Worm (Caenorhabditis elegans) whole organism, L3 larva: ENCODE data around the gene str-25.
A peak's percentile ranks its signal among the peaks of the same experiment; 100 is the strongest.

ENCODE experiments used
- ZK546.5 ChIP-seq: sonication (generic microtip); optimal IDR thresholded peaks from 2 replicates; lab custom pipeline; 2017; ENCODE audit warnings: missing biosample characterization, missing genetic modification characterization
- aly-2 ChIP-seq: fragments of 150-350 bp; optimal IDR thresholded peaks from 2 replicates; lab custom pipeline; 2014; ENCODE audit warnings: missing biosample characterization, missing genetic modification characterization
- ama-1 ChIP-seq: fragments of 150-350 bp; optimal IDR thresholded peaks from 2 replicates; lab custom pipeline; 2018
- ceh-82 ChIP-seq: fragments of 150-350 bp; optimal IDR thresholded peaks from 2 replicates; lab custom pipeline; 2014; ENCODE audit warnings: missing biosample characterization, missing genetic modification characterization
- ceh-9 ChIP-seq: sonication (generic microtip); optimal IDR thresholded peaks from 2 replicates; lab custom pipeline; 2018; ENCODE audit warnings: missing biosample characterization, missing genetic modification characterization
- daf-12 ChIP-seq: fragments of 150-350 bp; optimal IDR thresholded peaks from 2 replicates; lab custom pipeline; 2014; ENCODE audit warnings: missing biosample characterization, missing genetic modification reagents, missing genetic modification characterization
- egl-27 ChIP-seq: sonication (generic microtip); optimal IDR thresholded peaks from 4 replicates; lab custom pipeline; 2017; ENCODE audit warnings: missing biosample characterization, missing genetic modification reagents, missing genetic modification characterization
- elt-1 ChIP-seq: fragments of 150-350 bp; optimal IDR thresholded peaks from 2 replicates; lab custom pipeline; 2014; ENCODE audit warnings: missing biosample characterization, missing genetic modification characterization
- elt-2 ChIP-seq: sonication (generic microtip); optimal IDR thresholded peaks from 2 replicates; lab custom pipeline; 2016; ENCODE audit warnings: missing genetic modification reagents, mild to moderate bottlenecking, missing genetic modification characterization, missing compliant biosample characterization
- eor-1 ChIP-seq, 2 experiments: fragments of 150-350 bp; optimal IDR thresholded peaks; 2 replicates each; lab custom pipeline; 2014 to 2018; ENCODE audit warnings: missing biosample characterization in 2 of 2, missing genetic modification characterization in 2 of 2
- fkh-10 ChIP-seq: sonication (generic microtip); optimal IDR thresholded peaks from 2 replicates; lab custom pipeline; 2017; ENCODE audit warnings: missing biosample characterization, missing genetic modification reagents, missing genetic modification characterization
- fkh-2 ChIP-seq: fragments of 150-350 bp; optimal IDR thresholded peaks from 2 replicates; lab custom pipeline; 2014; ENCODE audit warnings: missing biosample characterization, missing genetic modification reagents, missing genetic modification characterization
- fos-1 ChIP-seq: fragments of 150-350 bp; optimal IDR thresholded peaks from 2 replicates; lab custom pipeline; 2014; ENCODE audit warnings: missing biosample characterization, missing genetic modification characterization
- hmg-11 ChIP-seq: sonication (generic microtip); optimal IDR thresholded peaks from 2 replicates; lab custom pipeline; 2016; ENCODE audit warnings: missing genetic modification characterization, missing compliant biosample characterization
- jun-1 ChIP-seq: fragments of 150-350 bp; optimal IDR thresholded peaks from 2 replicates; lab custom pipeline; 2014; ENCODE audit warnings: missing biosample characterization, missing genetic modification reagents, missing genetic modification characterization
- lin-15B ChIP-seq: fragments of 150-350 bp; optimal IDR thresholded peaks from 2 replicates; lab custom pipeline; 2014; ENCODE audit warnings: missing biosample characterization, missing genetic modification characterization
- lin-39 ChIP-seq: fragments of 150-350 bp; optimal IDR thresholded peaks from 2 replicates; lab custom pipeline; 2018; ENCODE audit warnings: missing biosample characterization, missing genetic modification reagents, missing genetic modification characterization
- lsy-12 ChIP-seq: sonication (generic microtip); optimal IDR thresholded peaks from 2 replicates; lab custom pipeline; 2016; ENCODE audit warnings: mild to moderate bottlenecking, missing genetic modification characterization, missing compliant biosample characterization
- mdl-1 ChIP-seq: fragments of 150-350 bp; optimal IDR thresholded peaks from 2 replicates; lab custom pipeline; 2014; ENCODE audit warnings: missing biosample characterization, missing genetic modification characterization
- nfya-1 ChIP-seq: sonication (generic microtip); optimal IDR thresholded peaks from 2 replicates; lab custom pipeline; 2017; ENCODE audit warnings: missing genetic modification characterization, mild to moderate bottlenecking, missing compliant biosample characterization, antibody characterized with exemption, moderate library complexity; ENCODE audit not compliant: insufficient read depth
- nhr-11 ChIP-seq: fragments of 150-350 bp; optimal IDR thresholded peaks from 2 replicates; lab custom pipeline; 2014; ENCODE audit warnings: missing biosample characterization, missing genetic modification characterization
- nhr-12 ChIP-seq: fragments of 150-350 bp; optimal IDR thresholded peaks from 2 replicates; lab custom pipeline; 2014; ENCODE audit warnings: missing biosample characterization, missing genetic modification characterization
- nhr-23 ChIP-seq: fragments of 150-350 bp; optimal IDR thresholded peaks from 2 replicates; lab custom pipeline; 2014; ENCODE audit warnings: missing biosample characterization, missing genetic modification reagents, missing genetic modification characterization
- nhr-25 ChIP-seq: sonication (generic microtip); optimal IDR thresholded peaks from 2 replicates; lab custom pipeline; 2017; ENCODE audit warnings: missing biosample characterization, missing genetic modification characterization
- nhr-76 ChIP-seq: fragments of 150-350 bp; sonication (generic microtip); optimal IDR thresholded peaks from 5 replicates; lab custom pipeline; 2014; ENCODE audit warnings: missing biosample characterization, missing genetic modification characterization
- nhr-77 ChIP-seq: fragments of 150-350 bp; optimal IDR thresholded peaks from 2 replicates; lab custom pipeline; 2014; ENCODE audit warnings: missing biosample characterization, missing genetic modification characterization
- pha-4 ChIP-seq: fragments of 150-350 bp; optimal IDR thresholded peaks from 2 replicates; lab custom pipeline; 2014; ENCODE audit warnings: missing biosample characterization, missing genetic modification reagents, missing genetic modification characterization
- pqm-1 ChIP-seq: fragments of 150-350 bp; optimal IDR thresholded peaks from 2 replicates; lab custom pipeline; 2017; ENCODE audit warnings: missing biosample characterization, missing genetic modification characterization, inconsistent platforms
- sea-2 ChIP-seq: fragments of 150-350 bp; sonication (generic microtip); optimal IDR thresholded peaks from 4 replicates; lab custom pipeline; 2014; ENCODE audit warnings: missing biosample characterization, missing genetic modification reagents, missing genetic modification characterization
- skn-1 ChIP-seq: fragments of 150-350 bp; optimal IDR thresholded peaks from 2 replicates; lab custom pipeline; 2014; ENCODE audit warnings: missing biosample characterization, missing genetic modification characterization
- snpc-4 ChIP-seq: fragments of 150-350 bp; optimal IDR thresholded peaks from 2 replicates; lab custom pipeline; 2014; ENCODE audit warnings: missing biosample characterization, missing genetic modification characterization
- tbx-2 ChIP-seq: sonication (generic microtip); optimal IDR thresholded peaks from 2 replicates; lab custom pipeline; 2016; ENCODE audit warnings: mild to moderate bottlenecking, missing genetic modification characterization, missing compliant biosample characterization
- unc-39 ChIP-seq: sonication (generic microtip); optimal IDR thresholded peaks from 4 replicates; lab custom pipeline; 2017; ENCODE audit warnings: missing biosample characterization, missing genetic modification characterization
- unc-62 ChIP-seq: fragments of 150-350 bp; sonication (generic microtip); optimal IDR thresholded peaks from 4 replicates; lab custom pipeline; 2014; ENCODE audit warnings: missing biosample characterization, missing genetic modification reagents, missing genetic modification characterization
- zag-1 ChIP-seq: fragments of 150-350 bp; optimal IDR thresholded peaks from 2 replicates; lab custom pipeline; 2014; ENCODE audit warnings: missing biosample characterization, missing genetic modification characterization
- ztf-11 ChIP-seq: fragments of 150-350 bp; optimal IDR thresholded peaks from 2 replicates; lab custom pipeline; 2014; ENCODE audit warnings: missing biosample characterization, missing genetic modification characterization
- ztf-4 ChIP-seq: fragments of 150-350 bp; optimal IDR thresholded peaks from 2 replicates; lab custom pipeline; 2014; ENCODE audit warnings: missing biosample characterization, missing genetic modification characterization

Gene str-25

ce11 chrV:16143066-16143581 lies 27.6 kb downstream of the str-25 start, which contains the start of gene fbxa-88:
Gene fbxa-88 (minus strand): TSS chrV:16143116.
- TF ChIP-seq egl-27 (tag; lab: Kevin White, UChicago) (no peak), elt-2 (peak; percentile 80), pqm-1 (tag; lab: Kevin White, UChicago) (peak; percentile 58), skn-1 (tag; lab: Kevin White, UChicago) (peak; percentile 15), nhr-77 (tag; lab: Kevin White, UChicago) (no peak)

DNA sequence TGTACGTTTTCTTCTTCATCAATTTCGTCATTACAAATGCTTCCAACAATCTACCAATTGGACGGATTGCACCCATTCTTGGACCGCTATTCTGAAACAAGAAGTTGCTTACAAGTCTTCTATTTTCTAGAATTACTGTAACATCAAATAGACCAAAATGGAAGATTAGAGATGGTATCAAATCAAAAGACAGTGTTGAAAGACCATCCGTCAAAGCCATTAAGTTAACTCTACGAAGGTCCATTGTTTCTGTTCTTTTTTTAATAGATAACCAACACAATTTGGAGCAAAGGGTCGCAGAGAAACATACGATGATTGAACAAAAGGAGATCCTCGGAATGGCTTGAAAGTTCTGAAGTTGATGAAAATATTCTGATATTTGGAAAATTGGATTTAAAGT lies 29.5 kb downstream of the str-25 start:
- no peak for TF ChIP-seq unc-62 (GFP tag; lab: Kevin White, UChicago)
- TF ChIP-seq ceh-82 (tag; lab: Kevin White, UChicago) = no peak
- no peak for TF ChIP-seq sea-2 (GFP tag; lab: Kevin White, UChicago)
- no peak for TF ChIP-seq snpc-4 (tag; lab: Kevin White, UChicago)
- no peak for TF ChIP-seq unc-39 (tag; lab: Kevin White, UChicago)
- TF ChIP-seq nhr-12 = no peak
- no peak for TF ChIP-seq aly-2
- TF ChIP-seq nhr-11 (tag; lab: Kevin White, UChicago) = no peak
- TF ChIP-seq ZK546.5 (tag; lab: Kevin White, UChicago) = no peak
- TF ChIP-seq fos-1 (tag; lab: Kevin White, UChicago) = no peak
- TF ChIP-seq ama-1 (lab: Kevin White, UChicago) = no peak
- TF ChIP-seq pqm-1 (tag; lab: Kevin White, UChicago) = no peak
- no peak for TF ChIP-seq nfya-1 (tag; lab: Kevin White, UChicago)
- TF ChIP-seq fkh-10 (GFP tag; lab: Kevin White, UChicago) = no peak
- TF ChIP-seq jun-1 (tag; lab: Kevin White, UChicago) = no peak
- TF ChIP-seq tbx-2 (tag; lab: Kevin White, UChicago) = no peak
- no peak for TF ChIP-seq nhr-76 (tag; lab: Kevin White, UChicago)
- TF ChIP-seq pha-4 = no peak
- no peak for TF ChIP-seq ceh-9 (tag; lab: Kevin White, UChicago)
- TF ChIP-seq elt-1 (tag; lab: Kevin White, UChicago) = no peak
- TF ChIP-seq, all 47 proteins: peak for 0

- TF ChIP-seq nhr-12 = no peak
- TF ChIP-seq hmg-11 (tag; lab: Kevin White, UChicago) = no peak
- TF ChIP-seq tbx-2 (tag; lab: Kevin White, UChicago) = no peak
- peak; percentile 15 for TF ChIP-seq elt-2
- TF ChIP-seq ceh-9 (tag; lab: Kevin White, UChicago) = no peak
- no peak for TF ChIP-seq daf-12 (tag; lab: Kevin White, UChicago)
- TF ChIP-seq pha-4 = no peak
- no peak for TF ChIP-seq nhr-23 (tag; lab: Kevin White, UChicago)
Observed at ce11 chrV:16148805-16149204, 33.3 kb downstream of the str-25 start, which contains the start of gene F10A3.4. Gene F10A3.4 (plus strand): TSS chrV:16149105.

DNA sequence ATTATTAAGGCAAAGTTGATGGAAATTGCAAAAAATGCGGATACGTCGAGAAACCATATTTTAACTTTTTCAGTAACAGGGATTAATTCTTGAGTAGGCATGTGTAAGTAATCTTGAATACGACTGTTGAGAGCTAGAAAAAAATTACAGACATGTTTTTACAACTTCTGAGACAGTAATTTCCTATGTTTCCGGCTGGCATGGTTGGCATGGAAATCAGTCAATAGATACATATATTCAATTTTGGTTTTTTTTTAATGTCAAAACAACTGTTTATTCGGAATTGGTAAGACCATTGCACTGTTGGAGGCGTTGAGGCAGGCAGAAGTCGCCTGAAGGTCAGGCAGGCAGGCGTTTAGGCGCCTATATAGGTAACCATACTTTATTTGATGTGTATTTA lies 37.9 kb downstream of the str-25 start, which contains the start of gene str-254:
Gene str-254, minus strand, starts transcription at position 101 of the 400 bp plus-strand sequence.
- TF ChIP-seq nhr-12 = no peak
- TF ChIP-seq skn-1 (tag; lab: Kevin White, UChicago) = no peak
- TF ChIP-seq unc-39 (tag; lab: Kevin White, UChicago) = no peak
- TF ChIP-seq fos-1 (tag; lab: Kevin White, UChicago) = no peak
- no peak for TF ChIP-seq fkh-2 (tag; lab: Kevin White, UChicago)
- TF ChIP-seq mdl-1 = no peak
- no peak for TF ChIP-seq hmg-11 (tag; lab: Kevin White, UChicago)
- TF ChIP-seq zag-1 (tag; lab: Kevin White, UChicago) = no peak
- TF ChIP-seq, all 47 proteins: peak for 0

DNA sequence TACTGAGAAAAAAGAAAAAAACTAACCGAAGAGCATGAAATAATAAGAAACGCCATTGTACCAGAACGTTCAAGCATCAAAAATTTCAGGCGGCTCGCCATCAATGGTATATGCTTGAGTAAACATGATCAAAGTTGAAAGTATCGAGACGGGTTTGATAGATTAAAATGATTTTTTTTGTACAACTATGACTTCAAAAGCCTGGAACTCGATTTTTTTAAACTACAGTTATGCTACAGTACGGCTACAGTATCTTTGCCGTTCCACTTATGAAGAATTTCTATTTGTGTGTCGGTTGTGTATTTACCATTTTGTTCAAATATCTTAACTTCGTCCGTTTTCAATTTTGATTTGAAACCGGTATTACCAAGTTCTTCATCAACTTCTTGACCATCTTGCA lies 39.6 kb downstream of the str-25 start, which contains the start of gene str-97:
Gene str-97, minus strand, starts transcription at position 101 of the 400 bp plus-strand sequence.
- no peak for TF ChIP-seq ztf-11 (tag; lab: Kevin White, UChicago)
- TF ChIP-seq skn-1 (tag; lab: Kevin White, UChicago) = no peak
- TF ChIP-seq ama-1 (lab: Kevin White, UChicago) = no peak
- no peak for TF ChIP-seq lsy-12 (tag; lab: Kevin White, UChicago)
- no peak for TF ChIP-seq zag-1 (tag; lab: Kevin White, UChicago)
- TF ChIP-seq fos-1 (tag; lab: Kevin White, UChicago) = no peak
- TF ChIP-seq ztf-4 (tag; lab: Kevin White, UChicago) = no peak
- no peak for TF ChIP-seq aly-2
- TF ChIP-seq nhr-11 (tag; lab: Kevin White, UChicago) = no peak
- TF ChIP-seq ceh-82 (tag; lab: Kevin White, UChicago) = no peak
- no peak for TF ChIP-seq nhr-25 (tag; lab: Kevin White, UChicago)
- no peak for TF ChIP-seq nhr-76 (tag; lab: Kevin White, UChicago)
- TF ChIP-seq mdl-1 = no peak
- no peak for TF ChIP-seq ZK546.5 (tag; lab: Kevin White, UChicago)
- TF ChIP-seq unc-39 (tag; lab: Kevin White, UChicago) = no peak
- TF ChIP-seq lin-39 (tag; lab: Kevin White, UChicago) = no peak
- no peak for TF ChIP-seq lin-15B (tag; lab: Kevin White, UChicago)
- no peak for TF ChIP-seq eor-1 (tag; optimal IDR thresholded peaks at IDR 0.05; lab: Kevin White, UChicago)
